Fruit fly (Drosophila melanogaster) whole organism, embryonic: ENCODE data around the gene Herc4.

Experiments
- B-H1 ChIP-seq: fragments of 200-800 bp; sonication (Bioruptor generic); IDR thresholded peaks from 3 replicates; pipeline ENCODE4 v1.3.6; 2022; ENCODE audit warnings: missing biosample characterization, missing genetic modification characterization
- CG10209 ChIP-seq: fragments of 200-800 bp; sonication (Bioruptor generic); optimal IDR thresholded peaks from 3 replicates; lab custom pipeline; 2017; ENCODE audit warnings: missing biosample characterization, mild to moderate bottlenecking, missing genetic modification characterization, missing genetic modification reagents
- CG10321 ChIP-seq: fragments of 200-800 bp; sonication (Bioruptor generic); IDR thresholded peaks from 2 replicates; pipeline ENCODE4 v1.3.6; 2022; ENCODE audit warnings: missing biosample characterization, missing genetic modification characterization
- CG10565 ChIP-seq: fragments of 200-800 bp; sonication (Bioruptor generic); optimal IDR thresholded peaks from 3 replicates; lab custom pipeline; 2016; ENCODE audit warnings: missing biosample characterization, mild to moderate bottlenecking, missing genetic modification characterization
- CG11723 ChIP-seq: fragments of 200-800 bp; sonication (Bioruptor generic); optimal IDR thresholded peaks from 2 replicates; lab custom pipeline; 2017; ENCODE audit warnings: missing biosample characterization, mild to moderate bottlenecking, missing genetic modification characterization
- CG12236 ChIP-seq: fragments of 200-800 bp; sonication (Bioruptor generic); optimal IDR thresholded peaks from 2 replicates; lab custom pipeline; 2016; ENCODE audit warnings: missing biosample characterization, missing genetic modification characterization
- CG12942 ChIP-seq: fragments of 200-800 bp; sonication (Bioruptor generic); optimal IDR thresholded peaks from 3 replicates; lab custom pipeline; 2016; ENCODE audit warnings: missing biosample characterization, missing genetic modification characterization
- CG14441 ChIP-seq: fragments of 200-800 bp; sonication (Bioruptor generic); IDR thresholded peaks from 2 replicates; pipeline ENCODE4 v1.3.6; 2022; ENCODE audit warnings: missing biosample characterization, missing genetic modification characterization
- CG18011 ChIP-seq: fragments of 200-800 bp; sonication (Bioruptor generic); optimal IDR thresholded peaks from 2 replicates; lab custom pipeline; 2017; ENCODE audit warnings: missing biosample characterization, missing genetic modification characterization, mild to moderate bottlenecking, moderate library complexity, missing genotype
- CG31365 ChIP-seq: fragments of 200-800 bp; sonication (Bioruptor generic); optimal IDR thresholded peaks from 2 replicates; lab custom pipeline; 2018; ENCODE audit warnings: missing biosample characterization, mild to moderate bottlenecking, missing genetic modification characterization
- CG32772 ChIP-seq: fragments of 200-800 bp; sonication (Bioruptor generic); IDR thresholded peaks from 2 replicates; pipeline ENCODE4 v1.3.6; 2022; ENCODE audit warnings: missing biosample characterization, missing genetic modification characterization
- CG3995 ChIP-seq: fragments of 200-800 bp; sonication (Bioruptor generic); optimal IDR thresholded peaks from 3 replicates; lab custom pipeline; 2016; ENCODE audit warnings: missing biosample characterization, missing genetic modification characterization
- CG6272 ChIP-seq: fragments of 200-800 bp; sonication (Bioruptor generic); IDR thresholded peaks from 2 replicates; pipeline ENCODE4 v1.3.6; 2022; ENCODE audit warnings: missing biosample characterization, missing genetic modification characterization
- CG6654 ChIP-seq: fragments of 200-800 bp; sonication (Bioruptor generic); optimal IDR thresholded peaks from 2 replicates; lab custom pipeline; 2017; ENCODE audit warnings: missing biosample characterization, mild to moderate bottlenecking, missing genetic modification characterization
- CG6765 ChIP-seq: fragments of 200-800 bp; sonication (Bioruptor generic); optimal IDR thresholded peaks from 3 replicates; lab custom pipeline; 2017; ENCODE audit warnings: missing biosample characterization, mild to moderate bottlenecking, missing genetic modification characterization
- CG7556 ChIP-seq: fragments of 200-800 bp; sonication (Bioruptor generic); optimal IDR thresholded peaks from 2 replicates; lab custom pipeline; 2017; ENCODE audit warnings: missing biosample characterization, mild to moderate bottlenecking, missing genetic modification characterization
- CG7745 ChIP-seq: fragments of 200-800 bp; sonication (Bioruptor generic); optimal IDR thresholded peaks from 2 replicates; lab custom pipeline; 2018; ENCODE audit warnings: missing biosample characterization, mild to moderate bottlenecking, missing genetic modification characterization, moderate library complexity
- CG8388 ChIP-seq: fragments of 200-800 bp; sonication (Bioruptor generic); optimal IDR thresholded peaks from 2 replicates; lab custom pipeline; 2019; ENCODE audit warnings: missing biosample characterization, mild to moderate bottlenecking, missing genetic modification characterization, moderate library complexity
- CG8765 ChIP-seq: fragments of 200-800 bp; sonication (Bioruptor generic); IDR thresholded peaks from 2 replicates; pipeline ENCODE4 v1.3.6; 2022; ENCODE audit warnings: missing biosample characterization, missing genetic modification characterization
- D19B ChIP-seq: fragments of 200-800 bp; sonication (Bioruptor generic); optimal IDR thresholded peaks from 2 replicates; lab custom pipeline; 2017; ENCODE audit warnings: missing biosample characterization, mild to moderate bottlenecking, missing genetic modification characterization
- Doc2 ChIP-seq: fragments of 200-800 bp; sonication (Bioruptor generic); IDR thresholded peaks from 2 replicates; pipeline ENCODE4 v1.3.6; 2022; ENCODE audit warnings: missing biosample characterization, missing genetic modification characterization
- Drgx ChIP-seq: fragments of 200-800 bp; sonication (Bioruptor generic); IDR thresholded peaks from 2 replicates; pipeline ENCODE4 v1.3.6; 2022; ENCODE audit warnings: missing biosample characterization, missing genetic modification characterization
- Eip74EF ChIP-seq, 2 experiments: fragments of 200-800 bp in 1 of 2; fragments of >200 bp in 1 of 2; sonication (Bioruptor generic) in 1 of 2; optimal IDR thresholded peaks; 2 replicates each; lab custom pipeline; 2017 to 2019; ENCODE audit warnings: missing biosample characterization in 2 of 2, missing genetic modification characterization in 2 of 2, mild to moderate bottlenecking in 1 of 2, moderate library complexity in 1 of 2
- Ets65A ChIP-seq: fragments of 200-800 bp; sonication (Bioruptor generic); peaks from one replicate; lab custom pipeline; 2016; ENCODE audit warnings: missing biosample characterization, missing genetic modification characterization
- Poxn ChIP-seq: fragments of 200-800 bp; sonication (Bioruptor generic); IDR thresholded peaks from 2 replicates; pipeline ENCODE4 v1.3.6; 2022; ENCODE audit warnings: missing biosample characterization, missing genetic modification characterization
- Usf ChIP-seq: fragments of 200-800 bp; sonication (Bioruptor generic); optimal IDR thresholded peaks from 2 replicates; lab custom pipeline; 2017; ENCODE audit warnings: missing genotype, missing biosample characterization, missing genetic modification characterization
- Xbp1 ChIP-seq: fragments of 200-800 bp; sonication (Bioruptor generic); optimal IDR thresholded peaks from 3 replicates; lab custom pipeline; 2016; ENCODE audit warnings: missing biosample characterization, mild to moderate bottlenecking, missing genetic modification characterization
- Xrp1 ChIP-seq: fragments of 200-800 bp; sonication (Bioruptor generic); IDR thresholded peaks from 2 replicates; pipeline ENCODE4 v1.3.6; 2022; ENCODE audit warnings: missing biosample characterization, missing genetic modification characterization
- amos ChIP-seq: fragments of 200-800 bp; sonication (Bioruptor generic); IDR thresholded peaks from 2 replicates; pipeline ENCODE4 v1.3.6; 2022; ENCODE audit warnings: missing biosample characterization, missing genetic modification characterization; ENCODE audit not compliant: partially characterized antibody
- aop ChIP-seq: fragments of 200-800 bp; sonication (Bioruptor generic); IDR thresholded peaks from 2 replicates; pipeline ENCODE4 v1.3.6; 2022; ENCODE audit warnings: missing biosample characterization, missing genetic modification characterization
- bab2 ChIP-seq: fragments of 200-800 bp; sonication (Bioruptor generic); optimal IDR thresholded peaks from 2 replicates; lab custom pipeline; 2016; ENCODE audit warnings: missing biosample characterization, missing genetic modification characterization
- bbx ChIP-seq: fragments of 200-800 bp; sonication (Bioruptor generic); IDR thresholded peaks from 2 replicates; pipeline ENCODE4 v1.3.6; 2022; ENCODE audit warnings: missing biosample characterization, missing genetic modification characterization; ENCODE audit not compliant: partially characterized antibody
- chm ChIP-seq: fragments of 200-800 bp; sonication (Bioruptor generic); IDR thresholded peaks from 2 replicates; pipeline ENCODE4 v1.3.6; 2022; ENCODE audit warnings: missing biosample characterization, missing genetic modification characterization
- dimm ChIP-seq: fragments of 200-800 bp; sonication (Bioruptor generic); IDR thresholded peaks from 2 replicates; pipeline ENCODE4 v1.3.6; 2022; ENCODE audit warnings: missing biosample characterization, missing genetic modification characterization
- emc ChIP-seq: fragments of 200-800 bp; sonication (Bioruptor generic); optimal IDR thresholded peaks from 2 replicates; lab custom pipeline; 2016; ENCODE audit warnings: missing biosample characterization, missing genetic modification characterization
- ewg ChIP-seq: fragments of 200-800 bp; sonication (Bioruptor generic); optimal IDR thresholded peaks from 3 replicates; lab custom pipeline; 2017; ENCODE audit warnings: mild to moderate bottlenecking, missing biosample characterization, missing genetic modification reagents, missing genetic modification characterization
- gce ChIP-seq: fragments of 200-800 bp; sonication (Bioruptor generic); IDR thresholded peaks from 3 replicates; pipeline ENCODE4 v1.3.6; 2022; ENCODE audit warnings: missing biosample characterization, missing genetic modification characterization
- gcm2 ChIP-seq: fragments of 200-800 bp; sonication (Bioruptor generic); optimal IDR thresholded peaks from 2 replicates; lab custom pipeline; 2016; ENCODE audit warnings: missing biosample characterization, missing genetic modification characterization
- gsb-n ChIP-seq: fragments of 200-800 bp; sonication (Bioruptor generic); optimal IDR thresholded peaks from 3 replicates; lab custom pipeline; 2018; ENCODE audit warnings: missing biosample characterization, mild to moderate bottlenecking, missing genetic modification characterization
- ind ChIP-seq: fragments of 200-800 bp; sonication (Bioruptor generic); optimal IDR thresholded peaks from 3 replicates; lab custom pipeline; 2016; ENCODE audit warnings: missing biosample characterization, missing genetic modification characterization
- lab ChIP-seq: fragments of 200-800 bp; sonication (Bioruptor generic); optimal IDR thresholded peaks from 3 replicates; lab custom pipeline; 2017; ENCODE audit warnings: missing biosample characterization, missing genetic modification characterization, mild to moderate bottlenecking, moderate library complexity, missing genetic modification reagents
- lola ChIP-seq, 3 experiments: fragments of >200 bp in 2 of 3; fragments of 200-800 bp in 1 of 3; sonication (Bioruptor generic) in 1 of 3; optimal IDR thresholded peaks; 2 replicates each; lab custom pipeline; 2017 to 2019; ENCODE audit warnings: missing biosample characterization in 3 of 3, missing genetic modification characterization in 3 of 3, mild to moderate bottlenecking in 1 of 3, moderate library complexity in 1 of 3
- maf-S ChIP-seq: fragments of 200-800 bp; sonication (Bioruptor generic); optimal IDR thresholded peaks from 2 replicates; lab custom pipeline; 2016; ENCODE audit warnings: missing biosample characterization, missing genetic modification characterization
- mam ChIP-seq: fragments of 200-800 bp; sonication (Bioruptor generic); optimal IDR thresholded peaks from 3 replicates; lab custom pipeline; 2016; ENCODE audit warnings: missing biosample characterization, missing genetic modification characterization
- otp ChIP-seq: fragments of 200-800 bp; sonication (Bioruptor generic); IDR thresholded peaks from 3 replicates; pipeline ENCODE4, ENCODE4 v1.3.6; 2022; ENCODE audit warnings: missing biosample characterization, missing genetic modification characterization
- pros ChIP-seq: fragments of 200-800 bp; sonication (Bioruptor generic); optimal IDR thresholded peaks from 3 replicates; lab custom pipeline; 2019; ENCODE audit warnings: missing biosample characterization, mild to moderate bottlenecking, missing genetic modification characterization, moderate library complexity
- run ChIP-seq: fragments of 200-800 bp; sonication (Bioruptor generic); optimal IDR thresholded peaks from 3 replicates; lab custom pipeline; 2018; ENCODE audit warnings: missing biosample characterization, mild to moderate bottlenecking, missing genetic modification characterization
- scrt ChIP-seq: fragments of 200-800 bp; sonication (Bioruptor generic); optimal IDR thresholded peaks from 2 replicates; lab custom pipeline; 2018; ENCODE audit warnings: missing biosample characterization, mild to moderate bottlenecking, missing genetic modification characterization, moderate library complexity
- tio ChIP-seq: fragments of 200-800 bp; sonication (Bioruptor generic); optimal IDR thresholded peaks from 2 replicates; lab custom pipeline; 2017; ENCODE audit warnings: missing biosample characterization, missing genetic modification characterization, inconsistent platforms
- toy ChIP-seq: fragments of 200-800 bp; sonication (Bioruptor generic); IDR thresholded peaks from 2 replicates; pipeline ENCODE4 v1.3.6; 2022; ENCODE audit warnings: missing biosample characterization, missing genetic modification characterization
- z ChIP-seq: fragments of 200-800 bp; sonication (Bioruptor generic); IDR thresholded peaks from 3 replicates; pipeline ENCODE4 v1.3.6; 2022; ENCODE audit warnings: missing biosample characterization, missing genetic modification characterization

Gene Herc4

dm6 chr3L:1323136-1323535 lies 9.6 kb downstream of the Herc4 start (continued):
- TF ChIP-seq Doc2 (GFP tag; lab: Robert Waterston, UW) (no peak), CG7745 (tag; lab: Kevin White, UChicago) (no peak), CG10321 (GFP tag; lab: Robert Waterston, UW) (no peak), lab (GFP tag; lab: Kevin White, UChicago) (peak; percentile 34), CG10209 (GFP tag; lab: Kevin White, UChicago) (peak; percentile 73), CG32772 (GFP tag; lab: Robert Waterston, UW) (peak; percentile 69), pros (GFP tag; lab: Kevin White, UChicago) (peak; percentile 11), run (tag; lab: Kevin White, UChicago) (no peak), CG6654 (peak; percentile 37), toy (no peak), D19B (GFP tag; lab: Kevin White, UChicago) (no peak), Xrp1 (peak; percentile 84), z (GFP tag; lab: Robert Waterston, UW) (no peak), Poxn (GFP tag; lab: Robert Waterston, UW) (no peak), maf-S (GFP tag; lab: Kevin White, UChicago) (no peak), CG12942 (GFP tag; lab: Kevin White, UChicago) (peak; percentile 6), CG6765 (GFP tag; lab: Kevin White, UChicago) (no peak), bbx (GFP tag; lab: Robert Waterston, UW) (no peak), Xbp1 (peak; percentile 75), bab2 (GFP tag; lab: Kevin White, UChicago) (peak; percentile 33), CG14441 (GFP tag; lab: Robert Waterston, UW) (peak; percentile 40; the same call in 1 of the 2 replicates), Eip74EF (GFP tag; optimal IDR thresholded peaks at IDR 0.05; lab: Kevin White, UChicago) (peak in 1 of 2 experiments; percentile 8), CG10565 (GFP tag; lab: Kevin White, UChicago) (no peak), aop (GFP tag; lab: Robert Waterston, UW) (no peak), chm (peak; percentile 54; the same call in 1 of the 2 replicates), ewg (GFP tag; lab: Kevin White, UChicago) (peak; percentile 56), Ets65A (GFP tag; lab: Kevin White, UChicago) (peak; percentile 94), CG31365 (peak; percentile 1), Usf (GFP tag; lab: Kevin White, UChicago) (peak; percentile 45), CG18011 (peak; percentile 24), emc (GFP tag; lab: Kevin White, UChicago) (no peak), gce (GFP tag; lab: Robert Waterston, UW) (peak; percentile 23; the same call in 1 of the 3 replicates), scrt (GFP tag; lab: Kevin White, UChicago) (peak; percentile 21), CG3995 (GFP tag; lab: Kevin White, UChicago) (no peak), Drgx (GFP tag; lab: Robert Waterston, UW) (no peak), B-H1 (GFP tag; lab: Robert Waterston, UW) (peak; percentile 60), ind (GFP tag; lab: Kevin White, UChicago) (peak; percentile 58), CG11723 (GFP tag; lab: Kevin White, UChicago) (peak; percentile 15), CG8388 (peak; percentile 80), otp (GFP tag; lab: Robert Waterston, UW) (peak; percentile 83; the same call in 2 of the 3 replicates), mam (GFP tag; lab: Kevin White, UChicago) (peak; percentile 28), dimm (no peak), amos (GFP tag; lab: Robert Waterston, UW) (no peak), gsb-n (tag; lab: Kevin White, UChicago) (peak; percentile 75), CG8765 (GFP tag; lab: Robert Waterston, UW) (no peak), gcm2 (peak; percentile 34), CG12236 (GFP tag; lab: Kevin White, UChicago) (peak; percentile 67), CG7556 (peak; percentile 57), tio (GFP tag; lab: Kevin White, UChicago) (no peak), lola (GFP tag; optimal IDR thresholded peaks at IDR 0.05; lab: Kevin White, UChicago) (peak in 1 of 3 experiments; percentile 93), CG6272 (no peak)
